Worm (Caenorhabditis elegans) whole organism, young adult: ENCODE measurements around the gene F43C11.7.

Experiments used
- B0019.2 ChIP-seq: fragments of 200-800 bp; sonication (Bioruptor generic); conservative IDR thresholded peaks from 2 replicates; pipeline ENCODE4 v1.3.6; 2022; ENCODE audit warnings: missing genetic modification reagents, missing genetic modification characterization, missing compliant biosample characterization
- B0336.3 ChIP-seq: fragments of 200-800 bp; sonication (Bioruptor generic); IDR thresholded peaks from 2 replicates; pipeline ENCODE4 v1.3.6; 2022; ENCODE audit warnings: missing genetic modification characterization, missing compliant biosample characterization
- F33H1.4 ChIP-seq: fragments of 200-800 bp; sonication (Bioruptor generic); IDR thresholded peaks from 2 replicates; pipeline ENCODE4 v1.3.6; 2022; ENCODE audit warnings: missing genetic modification reagents, missing genetic modification characterization, missing compliant biosample characterization
- F49E8.2 ChIP-seq: sonication (generic microtip); optimal IDR thresholded peaks from 3 replicates; lab custom pipeline; 2017; ENCODE audit warnings: missing genetic modification characterization, mild to moderate bottlenecking, missing compliant biosample characterization, antibody characterized with exemption, moderate library complexity; ENCODE audit not compliant: insufficient read depth
- aptf-3 ChIP-seq: fragments of 200-800 bp; sonication (Bioruptor generic); IDR thresholded peaks from 2 replicates; pipeline ENCODE4 v1.3.6; 2022; ENCODE audit warnings: missing genetic modification characterization, missing compliant biosample characterization
- ceh-40 ChIP-seq: fragments of 200-800 bp; sonication (Bioruptor generic); IDR thresholded peaks from 2 replicates; pipeline ENCODE4 v1.3.6; 2022; ENCODE audit warnings: missing genetic modification characterization, missing compliant biosample characterization
- die-1 ChIP-seq: sonication (generic microtip); optimal IDR thresholded peaks from 2 replicates; lab custom pipeline; 2016; ENCODE audit warnings: missing genotype, mild to moderate bottlenecking, missing genetic modification characterization, missing compliant biosample characterization
- egrh-3 ChIP-seq: fragments of 200-800 bp; sonication (Bioruptor generic); IDR thresholded peaks from 2 replicates; pipeline ENCODE4 v1.3.6; 2022; ENCODE audit warnings: missing genetic modification reagents, missing genetic modification characterization, missing compliant biosample characterization
- hmg-1.2 ChIP-seq: fragments of 200-800 bp; sonication (Bioruptor generic); IDR thresholded peaks from 2 replicates; pipeline ENCODE4 v1.3.6; 2022; ENCODE audit warnings: missing genetic modification reagents, missing genetic modification characterization, missing compliant biosample characterization
- rec-8 ChIP-seq, 2 experiments: sonication (generic microtip); optimal IDR thresholded peaks; 2 replicates each; lab custom pipeline; 2016; ENCODE audit warnings: mild to moderate bottlenecking in 2 of 2, missing genetic modification characterization in 2 of 2, missing genetic modification reagents in 2 of 2, missing genotype in 2 of 2, missing biosample characterization in 1 of 2, missing compliant biosample characterization in 1 of 2, moderate library complexity in 1 of 2

DNA sequence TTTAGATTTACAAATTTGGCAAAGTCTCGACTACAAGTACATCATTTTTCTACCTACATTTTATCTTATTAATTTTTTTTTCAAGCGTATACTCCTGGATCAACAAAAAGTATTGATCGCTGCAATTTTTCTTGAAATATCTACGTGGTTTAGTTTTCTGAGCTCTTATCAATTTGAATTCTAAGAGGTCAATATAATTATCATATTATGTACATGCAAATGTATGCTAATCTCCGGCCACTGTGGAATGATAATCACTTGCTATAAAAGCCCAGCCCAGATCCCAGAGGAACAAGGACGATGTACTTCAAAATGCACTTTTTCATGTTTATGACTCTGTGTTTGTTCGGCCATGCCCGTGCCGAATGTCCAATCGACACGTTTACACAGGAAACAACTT lies 21.1 kb downstream of the F43C11.7 start, which contains the start of gene F43C11.1:
- TF ChIP-seq F33H1.4 (GFP tag; lab: Robert Waterston, UW) (no peak), aptf-3 (GFP tag; lab: Robert Waterston, UW) (no peak), hmg-1.2 (GFP tag; lab: Robert Waterston, UW) (no peak), F49E8.2 (no peak), egrh-3 (GFP tag; lab: Robert Waterston, UW) (no peak), die-1 (no peak), B0336.3 (GFP tag; lab: Robert Waterston, UW) (no peak), rec-8 (tag; optimal IDR thresholded peaks at IDR 0.05; lab: Kevin White, UChicago) (no peak), B0019.2 (GFP tag; lab: Robert Waterston, UW) (no peak), ceh-40 (GFP tag; lab: Robert Waterston, UW) (no peak)
